Comparison of ENCODE assay signal across 7 worm cellular contexts in the genomic region with DNA sequence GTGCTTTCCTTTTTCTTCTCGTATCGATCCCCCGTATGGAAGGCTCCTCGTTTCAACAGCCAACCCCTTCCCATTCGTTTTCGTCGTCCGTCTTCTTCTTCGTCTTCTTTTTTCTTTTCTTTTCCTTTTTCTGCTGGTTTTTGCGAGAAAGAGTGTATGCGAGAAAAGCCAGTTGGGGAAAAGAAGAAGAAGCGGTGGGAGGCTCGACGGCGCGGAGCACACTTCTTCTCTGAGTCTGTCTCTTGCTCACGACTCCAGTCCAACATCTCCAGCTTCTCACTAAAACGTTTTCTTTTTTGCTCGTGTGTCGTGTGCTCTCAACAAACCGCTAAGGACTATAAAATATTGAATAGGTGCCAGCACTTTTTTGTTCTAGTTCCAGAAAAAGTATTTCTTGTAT.
A peak's percentile ranks its signal among the peaks of the same experiment; 100 is the strongest.
TF ChIP-seq lines count a peak whose summit lies in the region.

No protein-coding gene starts in this region.

TF ChIP-seq in whole organism, L1 larva, 84 proteins besides CTCF, POLR2A, EP300 and RAD21 (continues in another document):
- peak in 1 of 2 experiments; percentile 33 for TF ChIP-seq lsy-2 (tag; optimal IDR thresholded peaks at IDR 0.05; lab: Kevin White, UChicago)
- TF ChIP-seq zag-1 (tag; optimal IDR thresholded peaks at IDR 0.05; lab: Kevin White, UChicago) = no peak
- no peak for TF ChIP-seq C04F5.9 (tag; optimal IDR thresholded peaks at IDR 0.05; lab: Kevin White, UChicago)
- peak; percentile 33 for TF ChIP-seq swsn-7 (tag; optimal IDR thresholded peaks at IDR 0.05; lab: Kevin White, UChicago)
- no peak for TF ChIP-seq jun-1 (tag; optimal IDR thresholded peaks at IDR 0.05; lab: Kevin White, UChicago)
- TF ChIP-seq fkh-10 (GFP tag; optimal IDR thresholded peaks at IDR 0.05; lab: Kevin White, UChicago) = peak; percentile 12
- TF ChIP-seq nhr-76 (tag; optimal IDR thresholded peaks at IDR 0.05; lab: Kevin White, UChicago) = no peak
- TF ChIP-seq skn-1 (tag; optimal IDR thresholded peaks at IDR 0.05; lab: Kevin White, UChicago) = no peak
- peak; percentile 20 for TF ChIP-seq nhr-71 (tag; optimal IDR thresholded peaks at IDR 0.05; lab: Kevin White, UChicago)
- peak in 1 of 2 experiments; percentile 5 for TF ChIP-seq lin-35 (GFP tag; optimal IDR thresholded peaks at IDR 0.05; lab: Kevin White, UChicago)
- peak; percentile 22 for TF ChIP-seq mep-1 (tag; optimal IDR thresholded peaks at IDR 0.05; lab: Kevin White, UChicago)
- TF ChIP-seq isw-1 (GFP tag; IDR thresholded peaks at IDR 0.05; lab: Robert Waterston, UW) = no peak

TF ChIP-seq in whole organism, L2 larva, 48 proteins besides CTCF, POLR2A, EP300 and RAD21 (continues in another document):
- TF ChIP-seq sma-9 (GFP tag; optimal IDR thresholded peaks at IDR 0.05; lab: Kevin White, UChicago) = no peak
- TF ChIP-seq sma-9 (tag; optimal IDR thresholded peaks at IDR 0.05; lab: Kevin White, UChicago) = no peak
- TF ChIP-seq nhr-11 (tag; optimal IDR thresholded peaks at IDR 0.05; lab: Kevin White, UChicago) = no peak
- peak; percentile 55 for TF ChIP-seq zag-1 (tag; optimal IDR thresholded peaks at IDR 0.05; lab: Kevin White, UChicago)
- TF ChIP-seq nhr-77 (tag; optimal IDR thresholded peaks at IDR 0.05; lab: Kevin White, UChicago) = no peak
- peak; percentile 76 for TF ChIP-seq C34F6.9 (tag; optimal IDR thresholded peaks at IDR 0.05; lab: Kevin White, UChicago)
- TF ChIP-seq crh-2 (tag; optimal IDR thresholded peaks at IDR 0.05; lab: Kevin White, UChicago) = no peak
- TF ChIP-seq lin-11 (tag; optimal IDR thresholded peaks at IDR 0.05; lab: Kevin White, UChicago) = peak; percentile 46
- no peak for TF ChIP-seq ZK546.5 (tag; optimal IDR thresholded peaks at IDR 0.05; lab: Kevin White, UChicago)
- TF ChIP-seq sem-4 (tag; optimal IDR thresholded peaks at IDR 0.05; lab: Kevin White, UChicago) = no peak
- TF ChIP-seq aly-2 (tag; optimal IDR thresholded peaks at IDR 0.05; lab: Kevin White, UChicago) = no peak
- peak; percentile 0 for TF ChIP-seq F13H6.1 (tag; optimal IDR thresholded peaks at IDR 0.05; lab: Kevin White, UChicago)
- peak; percentile 40 for TF ChIP-seq nhr-129 (tag; optimal IDR thresholded peaks at IDR 0.05; lab: Kevin White, UChicago)

TF ChIP-seq in whole organism, L3 larva, 47 proteins besides CTCF, POLR2A, EP300 and RAD21:
- no peak for TF ChIP-seq ztf-4 (tag; optimal IDR thresholded peaks at IDR 0.05; lab: Kevin White, UChicago)
- no peak for TF ChIP-seq tbx-2 (tag; optimal IDR thresholded peaks at IDR 0.05; lab: Kevin White, UChicago)
- TF ChIP-seq fkh-10 (GFP tag; optimal IDR thresholded peaks at IDR 0.05; lab: Kevin White, UChicago) = peak; percentile 34
- TF ChIP-seq hmg-11 (tag; optimal IDR thresholded peaks at IDR 0.05; lab: Kevin White, UChicago) = peak; percentile 29
- peak; percentile 18 for TF ChIP-seq lin-15B (tag; optimal IDR thresholded peaks at IDR 0.05; lab: Kevin White, UChicago)
- no peak for TF ChIP-seq nhr-23 (tag; optimal IDR thresholded peaks at IDR 0.05; lab: Kevin White, UChicago)
- peak; percentile 63 for TF ChIP-seq lin-39 (tag; optimal IDR thresholded peaks at IDR 0.05; lab: Kevin White, UChicago)
- peak; percentile 64 for TF ChIP-seq nfya-1 (tag; optimal IDR thresholded peaks at IDR 0.05; lab: Kevin White, UChicago; ENCODE audit: insufficient read depth)
- no peak for TF ChIP-seq pqm-1 (tag; optimal IDR thresholded peaks at IDR 0.05; lab: Kevin White, UChicago)

TF ChIP-seq in whole organism, L4 larva, 104 proteins besides CTCF, POLR2A, EP300 and RAD21 (continues in another document):
- TF ChIP-seq F49E8.2 (tag; optimal IDR thresholded peaks at IDR 0.05; lab: Kevin White, UChicago; ENCODE audit: borderline replicate concordance) (no peak), zag-1 (tag; optimal IDR thresholded peaks at IDR 0.05; lab: Kevin White, UChicago) (no peak), nhr-10 (tag; optimal IDR thresholded peaks at IDR 0.05; lab: Kevin White, UChicago) (no peak), aha-1 (tag; lab: Kevin White, UChicago) (peak; percentile 96), ctbp-1 (GFP tag; IDR thresholded peaks at IDR 0.05; lab: Robert Waterston, UW) (0 out of 2 replicates have a peak, but pooled peaks have one; percentile 39), lir-3 (tag; optimal IDR thresholded peaks at IDR 0.05; lab: Kevin White, UChicago) (no peak), dmd-8 (GFP tag; IDR thresholded peaks at IDR 0.05; lab: Robert Waterston, UW) (no peak), unc-62 (GFP tag; optimal IDR thresholded peaks at IDR 0.05 in 1 of 2; lab: Kevin White, UChicago) (peak in 1 of 2 experiments; percentile 92), unc-62 (tag; optimal IDR thresholded peaks at IDR 0.05; lab: Kevin White, UChicago) (no peak), ztf-11 (tag; optimal IDR thresholded peaks at IDR 0.05; lab: Kevin White, UChicago) (no peak), ceh-32 (tag; optimal IDR thresholded peaks at IDR 0.05; lab: Kevin White, UChicago; ENCODE audit: poor library complexity) (no peak), mdl-1 (tag; optimal IDR thresholded peaks at IDR 0.05; lab: Kevin White, UChicago) (peak in 1 of 2 experiments; percentile 14), rbr-2 (tag; optimal IDR thresholded peaks at IDR 0.05; lab: Kevin White, UChicago) (peak; percentile 53), lsy-2 (tag; optimal IDR thresholded peaks at IDR 0.05; lab: Kevin White, UChicago) (peak in 1 of 2 experiments; percentile 18)

TF ChIP-seq in whole organism, late embryonic, 69 proteins besides CTCF, POLR2A, EP300 and RAD21:
- TF ChIP-seq dmd-4 (tag; optimal IDR thresholded peaks at IDR 0.05; lab: Kevin White, UChicago; ENCODE audit: borderline replicate concordance) = no peak
- no peak for TF ChIP-seq sox-4 (tag; optimal IDR thresholded peaks at IDR 0.05; lab: Kevin White, UChicago)
- no peak for TF ChIP-seq pax-1 (tag; optimal IDR thresholded peaks at IDR 0.05; lab: Kevin White, UChicago)
- no peak for TF ChIP-seq pqm-1 (tag; optimal IDR thresholded peaks at IDR 0.05; lab: Kevin White, UChicago)
- TF ChIP-seq fkh-10 (GFP tag; optimal IDR thresholded peaks at IDR 0.05; lab: Kevin White, UChicago) = no peak
- peak; percentile 3 for TF ChIP-seq tbx-2 (tag; optimal IDR thresholded peaks at IDR 0.05; lab: Kevin White, UChicago)
- TF ChIP-seq che-1 (tag; optimal IDR thresholded peaks at IDR 0.05; lab: Kevin White, UChicago) = no peak
- no peak for TF ChIP-seq K02D7.2 (tag; optimal IDR thresholded peaks at IDR 0.05; lab: Kevin White, UChicago)
- TF ChIP-seq nfya-1 (tag; optimal IDR thresholded peaks at IDR 0.05; lab: Kevin White, UChicago) = peak; percentile 36
- TF ChIP-seq ceh-31 (tag; optimal IDR thresholded peaks at IDR 0.05; lab: Kevin White, UChicago) = peak; percentile 44

TF ChIP-seq in whole organism, midembryonic, 9 proteins besides CTCF, POLR2A, EP300 and RAD21:
- TF ChIP-seq ztf-23 (GFP tag; IDR thresholded peaks at IDR 0.05; lab: Robert Waterston, UW) (no peak), flt-1 (GFP tag; IDR thresholded peaks at IDR 0.05; lab: Robert Waterston, UW) (0 out of 2 replicates have a peak, but pooled peaks have one; percentile 18)

TF ChIP-seq in whole organism, young adult, 124 proteins besides CTCF, POLR2A, EP300 and RAD21:
- TF ChIP-seq nfya-1 (tag; optimal IDR thresholded peaks at IDR 0.05; lab: Kevin White, UChicago; ENCODE audit: borderline replicate concordance, insufficient read depth) (no peak), K12H6.12 (tag; optimal IDR thresholded peaks at IDR 0.05; lab: Kevin White, UChicago) (peak; percentile 8)
